Worm (Caenorhabditis elegans): ENCODE data around the gene hmit-1.3.

hmit-1.3 gene

ce11 chrIII:3537401-3537800 lies 18.0 kb upstream of the hmit-1.3 start, which contains the start of gene cfap-20:
Gene cfap-20, minus strand, starts transcription at chrIII:3537501.
- no peak for TF ChIP-seq F13C5.2 (tag; optimal IDR thresholded peaks at IDR 0.05)
- TF ChIP-seq pes-1 (GFP tag; IDR thresholded peaks at IDR 0.05): no peak
- TF ChIP-seq ama-1 (optimal IDR thresholded peaks at IDR 0.05): no peak
- no peak for TF ChIP-seq ceh-13 (GFP tag; optimal IDR thresholded peaks at IDR 0.05)
- TF ChIP-seq hnd-1 (tag; optimal IDR thresholded peaks at IDR 0.05): no peak
- no peak for TF ChIP-seq ets-7 (tag; optimal IDR thresholded peaks at IDR 0.05)
- no peak for TF ChIP-seq tbx-11 (GFP tag; IDR thresholded peaks at IDR 0.05)
- TF ChIP-seq aly-1 (tag; optimal IDR thresholded peaks at IDR 0.05): no peak
- TF ChIP-seq scrt-1 (GFP tag; IDR thresholded peaks at IDR 0.05): no peak
- TF ChIP-seq hmbx-1 (tag; optimal IDR thresholded peaks at IDR 0.05): no peak
- no peak for TF ChIP-seq hmg-4 (GFP tag; optimal IDR thresholded peaks at IDR 0.05)
- TF ChIP-seq B0310.2 (tag; optimal IDR thresholded peaks at IDR 0.05): no peak
- TF ChIP-seq tbx-37 (GFP tag; conservative IDR thresholded peaks at IDR 0.05): no peak
- no peak for TF ChIP-seq ceh-36 (tag; optimal IDR thresholded peaks at IDR 0.05)
- TF ChIP-seq flt-1 (GFP tag; IDR thresholded peaks at IDR 0.05): no peak
- no peak for TF ChIP-seq sea-1 (GFP tag; conservative IDR thresholded peaks at IDR 0.05)
- TF ChIP-seq tra-4 (tag; optimal IDR thresholded peaks at IDR 0.05): no peak

DNA sequence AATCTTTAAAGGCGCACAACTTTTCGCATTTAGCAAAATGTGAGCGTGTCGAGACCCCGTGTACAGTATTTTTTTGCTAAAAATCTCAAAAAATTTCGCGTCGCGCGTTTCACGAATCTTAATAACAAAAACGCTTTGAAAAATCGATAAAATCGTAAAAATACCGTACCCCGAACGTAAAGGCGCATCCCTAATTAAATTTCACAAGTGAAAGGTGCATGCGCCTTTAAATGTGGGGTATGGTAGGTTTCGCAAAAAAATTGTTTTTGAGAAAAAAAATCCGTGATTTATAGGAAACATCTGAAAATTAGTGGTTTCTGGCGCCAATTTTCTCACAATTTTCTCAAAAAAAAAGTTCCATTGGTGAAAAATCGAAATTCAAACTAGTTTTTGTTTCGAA lies 14.8 kb upstream of the hmit-1.3 start:
- TF ChIP-seq scrt-1 (GFP tag; IDR thresholded peaks at IDR 0.05): no peak
- no peak for TF ChIP-seq ceh-13 (GFP tag; optimal IDR thresholded peaks at IDR 0.05)
- TF ChIP-seq ceh-36 (tag; optimal IDR thresholded peaks at IDR 0.05): no peak
- no peak for TF ChIP-seq B0310.2 (tag; optimal IDR thresholded peaks at IDR 0.05)
- TF ChIP-seq hmg-4 (GFP tag; optimal IDR thresholded peaks at IDR 0.05): no peak
- no peak for TF ChIP-seq ama-1 (optimal IDR thresholded peaks at IDR 0.05)
- TF ChIP-seq sea-1 (GFP tag; conservative IDR thresholded peaks at IDR 0.05): no peak
- TF ChIP-seq tbx-37 (GFP tag; conservative IDR thresholded peaks at IDR 0.05): no peak
- TF ChIP-seq hnd-1 (tag; optimal IDR thresholded peaks at IDR 0.05): no peak
- no peak for TF ChIP-seq tra-4 (tag; optimal IDR thresholded peaks at IDR 0.05)
- no peak for TF ChIP-seq ets-7 (tag; optimal IDR thresholded peaks at IDR 0.05)
- TF ChIP-seq pes-1 (GFP tag; IDR thresholded peaks at IDR 0.05): no peak
- TF ChIP-seq flt-1 (GFP tag; IDR thresholded peaks at IDR 0.05): no peak
- TF ChIP-seq tbx-11 (GFP tag; IDR thresholded peaks at IDR 0.05): no peak

- TF ChIP-seq flt-1 (GFP tag; IDR thresholded peaks at IDR 0.05) (no peak), tra-4 (tag; optimal IDR thresholded peaks at IDR 0.05) (no peak), hmbx-1 (tag; optimal IDR thresholded peaks at IDR 0.05) (no peak), ama-1 (optimal IDR thresholded peaks at IDR 0.05) (no peak), tbx-37 (GFP tag; conservative IDR thresholded peaks at IDR 0.05) (no peak), hmg-4 (GFP tag; optimal IDR thresholded peaks at IDR 0.05) (no peak)
These were observed 12.6 kb upstream of the hmit-1.3 start for ce11 chrIII:3532035-3532434.

- TF ChIP-seq hmg-4 (GFP tag; optimal IDR thresholded peaks at IDR 0.05) (no peak), flt-1 (GFP tag; IDR thresholded peaks at IDR 0.05) (no peak), ets-7 (tag; optimal IDR thresholded peaks at IDR 0.05) (no peak), hmbx-1 (tag; optimal IDR thresholded peaks at IDR 0.05) (no peak), pes-1 (GFP tag; IDR thresholded peaks at IDR 0.05) (no peak), aly-1 (tag; optimal IDR thresholded peaks at IDR 0.05) (no peak), tbx-37 (GFP tag; conservative IDR thresholded peaks at IDR 0.05) (no peak), tbx-11 (GFP tag; IDR thresholded peaks at IDR 0.05) (no peak), ceh-36 (tag; optimal IDR thresholded peaks at IDR 0.05) (no peak), ceh-13 (GFP tag; optimal IDR thresholded peaks at IDR 0.05) (no peak), ama-1 (optimal IDR thresholded peaks at IDR 0.05) (no peak), tra-4 (tag; optimal IDR thresholded peaks at IDR 0.05) (no peak), sea-1 (GFP tag; conservative IDR thresholded peaks at IDR 0.05) (no peak), F13C5.2 (tag; optimal IDR thresholded peaks at IDR 0.05) (no peak), B0310.2 (tag; optimal IDR thresholded peaks at IDR 0.05) (no peak), hnd-1 (tag; optimal IDR thresholded peaks at IDR 0.05) (no peak), scrt-1 (GFP tag; IDR thresholded peaks at IDR 0.05) (no peak)
These were observed 10.4 kb upstream of the hmit-1.3 start, which contains the start of gene pitp-1 for ce11 chrIII:3529744-3530208. Gene pitp-1, minus strand, starts transcription at chrIII:3529794.

DNA sequence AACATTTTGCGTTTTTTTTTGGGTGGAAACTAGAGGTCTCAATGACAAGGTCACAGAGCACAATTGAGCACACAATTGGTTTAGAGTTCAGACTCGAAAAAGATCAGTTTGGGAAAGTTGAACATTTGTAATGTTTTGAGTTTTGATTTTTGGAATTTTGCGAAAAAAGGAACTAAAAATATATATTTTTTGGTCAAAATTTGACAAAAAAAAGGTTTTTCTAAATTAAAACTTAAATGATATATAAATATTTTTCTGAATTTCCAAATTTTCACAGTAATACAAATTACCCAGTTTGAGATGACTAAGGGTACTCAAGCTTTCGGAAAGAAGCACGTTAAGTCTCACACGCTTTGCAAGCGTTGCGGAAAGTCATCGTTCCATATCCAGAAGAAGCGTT lies 8.9 kb upstream of the hmit-1.3 start, which contains the start of gene rpl-37:
TSS of gene rpl-37 (plus strand) at position 301 of the 400 bp plus-strand sequence.
- TF ChIP-seq F13C5.2 (tag; optimal IDR thresholded peaks at IDR 0.05): no peak
- TF ChIP-seq flt-1 (GFP tag; IDR thresholded peaks at IDR 0.05): no peak

- TF ChIP-seq hmbx-1 (tag; optimal IDR thresholded peaks at IDR 0.05) (no peak), tra-4 (tag; optimal IDR thresholded peaks at IDR 0.05) (no peak), hnd-1 (tag; optimal IDR thresholded peaks at IDR 0.05) (no peak), ama-1 (optimal IDR thresholded peaks at IDR 0.05) (no peak), scrt-1 (GFP tag; IDR thresholded peaks at IDR 0.05) (no peak), hmg-4 (GFP tag; optimal IDR thresholded peaks at IDR 0.05) (no peak), ets-7 (tag; optimal IDR thresholded peaks at IDR 0.05) (no peak), tbx-11 (GFP tag; IDR thresholded peaks at IDR 0.05) (no peak), aly-1 (tag; optimal IDR thresholded peaks at IDR 0.05) (no peak), flt-1 (GFP tag; IDR thresholded peaks at IDR 0.05) (no peak)
These were observed 4.0 kb upstream of the hmit-1.3 start for ce11 chrIII:3523363-3523762.

DNA sequence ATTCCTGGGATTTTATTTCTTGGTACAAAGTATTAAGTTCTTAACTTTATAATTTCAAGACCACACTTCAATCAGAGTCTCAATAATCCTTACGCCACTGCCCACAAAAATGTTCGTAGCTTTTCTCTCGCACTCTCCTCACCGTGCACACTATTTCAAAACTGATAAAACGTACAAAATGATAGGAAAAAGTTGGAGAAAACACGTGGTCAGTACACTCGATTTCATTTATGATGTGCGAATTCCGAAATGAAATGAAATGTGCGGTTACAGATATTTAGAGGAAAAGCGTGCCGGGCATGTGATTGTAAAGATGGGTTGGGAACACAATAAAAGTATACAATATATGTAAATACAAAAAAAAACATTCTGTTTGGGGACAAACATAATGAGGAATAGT lies 1.0 kb upstream of the hmit-1.3 start:
- TF ChIP-seq sea-1 (GFP tag; conservative IDR thresholded peaks at IDR 0.05) (no peak), hmg-4 (GFP tag; optimal IDR thresholded peaks at IDR 0.05) (no peak), pes-1 (GFP tag; IDR thresholded peaks at IDR 0.05) (no peak), B0310.2 (tag; optimal IDR thresholded peaks at IDR 0.05) (no peak), ama-1 (optimal IDR thresholded peaks at IDR 0.05) (no peak), F13C5.2 (tag; optimal IDR thresholded peaks at IDR 0.05) (no peak), hmbx-1 (tag; optimal IDR thresholded peaks at IDR 0.05) (no peak), hnd-1 (tag; optimal IDR thresholded peaks at IDR 0.05) (no peak), ets-7 (tag; optimal IDR thresholded peaks at IDR 0.05) (no peak), ceh-13 (GFP tag; optimal IDR thresholded peaks at IDR 0.05) (no peak), tra-4 (tag; optimal IDR thresholded peaks at IDR 0.05) (no peak), tbx-37 (GFP tag; conservative IDR thresholded peaks at IDR 0.05) (no peak), aly-1 (tag; optimal IDR thresholded peaks at IDR 0.05) (no peak), scrt-1 (GFP tag; IDR thresholded peaks at IDR 0.05) (no peak), tbx-11 (GFP tag; IDR thresholded peaks at IDR 0.05) (no peak), flt-1 (GFP tag; IDR thresholded peaks at IDR 0.05) (no peak)
